Worm (Caenorhabditis elegans) whole organism, dauer: ENCODE data around the gene gst-20.

Experiments used
- unc-62 ChIP-seq: sonication (generic microtip); optimal IDR thresholded peaks from 2 replicates; lab custom pipeline; 2017; ENCODE audit warnings: missing biosample characterization, missing genetic modification reagents, missing genetic modification characterization

Gene gst-20

ce11 chrII:13611186-13611585 lies 1.6 kb upstream of the gst-20 start, which contains the start of gene gst-24:
TSS of gene gst-24 (minus strand) at chrII:13611366.
- no peak for TF ChIP-seq unc-62 (GFP tag; lab: Kevin White, UChicago)

- TF ChIP-seq unc-62 (GFP tag; lab: Kevin White, UChicago) = no peak
Observed at ce11 chrII:13600904-13601303, 8.7 kb downstream of the gst-20 start, which contains the start of gene csp-1. TSS of gene csp-1 (plus strand) at chrII:13601204.

- TF ChIP-seq unc-62 (GFP tag; lab: Kevin White, UChicago) = no peak
Observed at ce11 chrII:13596505-13596977, 13.1 kb downstream of the gst-20 start, which contains the start of the genes fbxc-23 and csc-1. TSS of gene fbxc-23 (minus strand) at chrII:13596555. TSS of gene csc-1 (plus strand) at chrII:13596955.

ce11 chrII:13595279-13595678 lies 14.3 kb downstream of the gst-20 start:
- no peak for TF ChIP-seq unc-62 (GFP tag; lab: Kevin White, UChicago)

- TF ChIP-seq unc-62 (GFP tag; lab: Kevin White, UChicago) = no peak
Observed at ce11 chrII:13593659-13594221, 15.9 kb downstream of the gst-20 start, which contains the start of gene clec-146. TSS of gene clec-146 (minus strand) at chrII:13593774.

ce11 chrII:13590461-13590860 lies 19.2 kb downstream of the gst-20 start, which contains the start of gene clec-145:
TSS of gene clec-145 (minus strand) at chrII:13590561.
- no peak for TF ChIP-seq unc-62 (GFP tag; lab: Kevin White, UChicago)

- TF ChIP-seq unc-62 (GFP tag; lab: Kevin White, UChicago) = no peak
Observed at ce11 chrII:13585655-13586170, 23.9 kb downstream of the gst-20 start, which contains the start of gene Y48E1B.8. TSS of gene Y48E1B.8 (plus strand) at chrII:13585705.

- no peak for TF ChIP-seq unc-62 (GFP tag; lab: Kevin White, UChicago)
Observed at ce11 chrII:13575018-13575948, 34.3 kb downstream of the gst-20 start, which contains the start of the genes mrpl-37 and lin-38. TSS of gene mrpl-37 (minus strand) at chrII:13575068. TSS of gene lin-38 (plus strand) at chrII:13575925.

- TF ChIP-seq unc-62 (GFP tag; lab: Kevin White, UChicago) = no peak
Observed at ce11 chrII:13574395-13574794, 35.2 kb downstream of the gst-20 start.

- TF ChIP-seq unc-62 (GFP tag; lab: Kevin White, UChicago) = no peak
Observed at ce11 chrII:13567871-13568270, 41.8 kb downstream of the gst-20 start, which contains the start of gene Y48E1B.3. TSS of gene Y48E1B.3 (minus strand) at chrII:13567971.

- TF ChIP-seq unc-62 (GFP tag; lab: Kevin White, UChicago) = no peak
Observed at ce11 chrII:13560553-13560952, 49.1 kb downstream of the gst-20 start.
